Worm (Caenorhabditis elegans) whole organism, midembryonic: Measurements from ENCODE around the gene prp-39.

Source experiments
- T22C8.4 ChIP-seq: fragments of 200-800 bp; sonication (Bioruptor generic); IDR thresholded peaks from 2 replicates; pipeline ENCODE4 v1.3.6; 2022; ENCODE audit warnings: missing genetic modification characterization, missing compliant biosample characterization
- cog-1 ChIP-seq: sonication (generic microtip); optimal IDR thresholded peaks from 2 replicates; lab custom pipeline; 2016; ENCODE audit warnings: missing genetic modification characterization, missing compliant biosample characterization
- flt-1 ChIP-seq: fragments of 200-800 bp; sonication (Bioruptor generic); IDR thresholded peaks from 2 replicates; pipeline ENCODE4 v1.3.6; 2022; ENCODE audit warnings: missing genetic modification characterization, missing compliant biosample characterization
- klf-2 ChIP-seq: fragments of 200-800 bp; sonication (Bioruptor generic); conservative IDR thresholded peaks from 2 replicates; pipeline ENCODE4 v1.3.6; 2022; ENCODE audit warnings: missing genetic modification reagents, missing genetic modification characterization, missing compliant biosample characterization
- med-1 ChIP-seq: sonication (generic microtip); optimal IDR thresholded peaks from 2 replicates; lab custom pipeline; 2017; ENCODE audit warnings: missing genetic modification characterization, mild to moderate bottlenecking, missing compliant biosample characterization, antibody characterized with exemption, missing genetic modification reagents; ENCODE audit not compliant: insufficient read depth
- tab-1 ChIP-seq: fragments of 200-800 bp; sonication (Bioruptor generic); IDR thresholded peaks from 2 replicates; pipeline ENCODE4 v1.3.6; 2022; ENCODE audit warnings: missing genetic modification characterization, missing compliant biosample characterization
- ztf-23 ChIP-seq: fragments of 200-800 bp; sonication (Bioruptor generic); IDR thresholded peaks from 2 replicates; pipeline ENCODE4 v1.3.6; 2022; ENCODE audit warnings: missing genetic modification reagents, missing genetic modification characterization, missing compliant biosample characterization
- ztf-29 ChIP-seq: fragments of 200-800 bp; sonication (Bioruptor generic); IDR thresholded peaks from 2 replicates; pipeline ENCODE4 v1.3.6; 2022; ENCODE audit warnings: missing genetic modification reagents, missing genetic modification characterization, missing compliant biosample characterization

DNA sequence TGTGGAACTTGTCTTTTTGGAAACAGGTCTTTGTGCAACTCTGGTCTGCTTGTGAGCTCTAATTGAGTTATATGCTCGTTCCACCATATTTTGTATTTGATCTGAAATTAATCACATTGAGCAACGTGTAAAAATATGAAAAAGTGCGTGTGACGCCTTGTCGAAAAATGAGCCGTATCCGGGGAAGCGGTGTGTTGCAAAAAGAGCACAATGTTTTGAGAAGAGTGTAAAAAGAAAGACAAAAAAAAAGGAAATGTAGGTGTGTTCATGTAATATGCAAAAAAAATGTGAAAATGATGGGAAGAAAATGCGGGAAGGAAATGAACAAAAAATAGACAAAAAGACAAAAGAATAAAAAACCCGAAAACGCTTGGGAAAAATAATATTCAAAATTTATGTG, 51.6 kb downstream of the prp-39 start, which contains the start of gene acy-4:
- TF ChIP-seq cog-1 (tag; lab: Kevin White, UChicago) (no peak), tab-1 (GFP tag; lab: Robert Waterston, UW) (no peak), flt-1 (GFP tag; lab: Robert Waterston, UW) (no peak), T22C8.4 (GFP tag; lab: Robert Waterston, UW) (no peak), klf-2 (GFP tag; lab: Robert Waterston, UW) (no peak), ztf-23 (GFP tag; lab: Robert Waterston, UW) (no peak), med-1 (GFP tag; lab: Kevin White, UChicago) (no peak), ztf-29 (GFP tag; lab: Robert Waterston, UW) (no peak)
